Worm (Caenorhabditis elegans): ENCODE data around the gene str-71.

DNA sequence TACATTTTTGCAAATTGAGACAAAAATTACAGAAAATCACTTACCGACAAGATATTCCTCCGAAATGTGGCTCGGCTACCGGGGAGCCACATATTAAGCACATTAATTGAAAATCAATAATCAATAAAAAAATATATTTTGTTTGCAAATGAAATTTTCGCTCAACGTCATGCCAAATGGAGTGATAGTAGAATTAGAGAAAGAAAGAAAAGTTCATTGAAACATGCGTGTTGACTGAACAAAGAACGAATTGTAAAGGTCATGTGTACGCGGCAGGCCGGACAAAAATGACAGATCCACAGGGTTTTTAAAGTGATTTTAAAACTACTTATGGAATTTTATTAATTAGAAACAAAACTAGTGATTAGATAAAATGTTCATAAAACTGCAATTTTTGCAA, 24.6 kb upstream of the str-71 start:
- TF ChIP-seq lir-3 (tag; optimal IDR thresholded peaks at IDR 0.05) (no peak), lin-1 (GFP tag; IDR thresholded peaks at IDR 0.05) (no peak), ZK546.5 (tag; optimal IDR thresholded peaks at IDR 0.05) (no peak), dpl-1 (GFP tag; optimal IDR thresholded peaks at IDR 0.05) (no peak), ctbp-1 (GFP tag; IDR thresholded peaks at IDR 0.05) (no peak), aly-2 (tag; optimal IDR thresholded peaks at IDR 0.05) (no peak), unc-62 (GFP tag; optimal IDR thresholded peaks at IDR 0.05 in 1 of 2) (no peak), unc-62 (tag; optimal IDR thresholded peaks at IDR 0.05) (no peak), nhr-76 (tag; optimal IDR thresholded peaks at IDR 0.05) (no peak), ama-1 (optimal IDR thresholded peaks at IDR 0.05) (no peak), Y75B8A.6 (GFP tag; IDR thresholded peaks at IDR 0.05) (no peak), pha-4 (GFP tag; IDR thresholded peaks at IDR 0.05) (no peak), pha-4 (tag; optimal IDR thresholded peaks at IDR 0.05) (no peak), nhr-11 (tag; optimal IDR thresholded peaks at IDR 0.05) (no peak)
